Fruit fly (Drosophila melanogaster) whole organism, wandering third instar larva: ENCODE measurements around the gene Trm7-32.

ENCODE experiments used
- Abd-B ChIP-seq: fragments of >200 bp; optimal IDR thresholded peaks from 2 replicates; lab custom pipeline; 2017; ENCODE audit warnings: missing biosample characterization, missing genetic modification characterization
- Dif ChIP-seq: fragments of 200-275, 200-300 bp; sonication (Bioruptor generic); optimal IDR thresholded peaks from 2 replicates; lab custom pipeline; 2018; ENCODE audit warnings: missing biosample characterization, missing genetic modification characterization; ENCODE audit not compliant: partially characterized antibody
- Myc ChIP-seq: fragments of >200 bp; optimal IDR thresholded peaks from 2 replicates; lab custom pipeline; 2017
- OdsH ChIP-seq: fragments of 200-800 bp; sonication (Bioruptor generic); optimal IDR thresholded peaks from 2 replicates; lab custom pipeline; 2016; ENCODE audit warnings: missing biosample characterization, mild to moderate bottlenecking, missing genetic modification characterization
- fru ChIP-seq: fragments of 200-800 bp; sonication (Bioruptor generic); optimal IDR thresholded peaks from 3 replicates; lab custom pipeline; 2016; ENCODE audit warnings: missing biosample characterization, mild to moderate bottlenecking, missing genetic modification characterization
- h ChIP-seq: fragments of 200-800 bp; sonication (Bioruptor generic); optimal IDR thresholded peaks from 3 replicates; lab custom pipeline; 2016; ENCODE audit warnings: missing biosample characterization, mild to moderate bottlenecking, missing genetic modification characterization
- lola ChIP-seq: fragments of >200 bp; optimal IDR thresholded peaks from 2 replicates; lab custom pipeline; 2017; ENCODE audit warnings: missing biosample characterization, missing genetic modification characterization
- psq ChIP-seq: fragments of 200-800 bp; sonication (Bioruptor generic); optimal IDR thresholded peaks from 3 replicates; lab custom pipeline; 2017; ENCODE audit warnings: missing biosample characterization, mild to moderate bottlenecking, missing genetic modification characterization, moderate library complexity
- sv ChIP-seq: fragments of 200-800 bp; sonication (Bioruptor generic); optimal IDR thresholded peaks from 3 replicates; lab custom pipeline; 2016; ENCODE audit warnings: missing biosample characterization, missing genetic modification characterization

DNA sequence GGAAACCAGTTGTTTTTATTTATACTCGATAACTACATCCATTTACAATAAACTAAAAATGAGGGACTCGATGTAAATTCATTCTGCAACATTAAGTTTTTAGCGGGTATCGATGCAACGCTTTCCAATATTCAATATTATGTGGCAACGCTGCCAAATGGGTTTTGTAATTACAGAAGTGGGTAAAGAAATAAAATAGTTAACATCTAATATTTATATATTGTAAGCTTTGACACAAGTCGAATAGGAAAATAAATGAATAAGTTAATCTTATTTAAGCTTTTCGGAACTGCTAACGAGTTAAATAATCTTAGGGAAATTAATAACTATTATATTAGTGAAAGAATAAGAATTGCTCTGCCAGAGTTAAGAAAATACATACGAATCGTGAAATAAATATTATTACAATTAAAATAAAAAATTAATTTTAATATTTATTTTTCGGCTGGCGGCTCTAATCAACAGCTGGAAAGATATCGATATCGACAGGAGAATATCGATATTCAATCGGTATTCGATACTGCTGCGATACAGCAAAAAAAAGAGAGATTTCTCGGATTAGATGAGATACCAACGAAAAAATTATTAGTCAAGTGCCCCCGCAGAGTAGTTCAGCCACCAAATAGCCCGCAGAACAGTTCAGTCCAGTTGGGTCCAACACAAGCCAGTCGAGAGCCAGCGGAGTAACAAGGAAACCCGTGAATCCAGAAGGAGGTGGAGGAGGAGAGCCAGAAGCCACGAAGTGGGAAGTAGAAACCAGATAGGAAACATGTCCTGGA, 44.7 kb downstream of the Trm7-32 start, which contains the start of gene GckIII:
- no peak for TF ChIP-seq h
- no peak for TF ChIP-seq Myc (lab: Kevin White, UChicago)
- no peak for TF ChIP-seq psq (GFP tag; lab: Kevin White, UChicago)
- no peak for TF ChIP-seq Dif (GFP tag; lab: Kevin White, UChicago)
- no peak for TF ChIP-seq fru
- no peak for TF ChIP-seq Abd-B (GFP tag; lab: Kevin White, UChicago)
- TF ChIP-seq sv (GFP tag; lab: Kevin White, UChicago) = no peak
- no peak for TF ChIP-seq OdsH (GFP tag; lab: Kevin White, UChicago)
- TF ChIP-seq lola = no peak
